Fruit fly (Drosophila melanogaster) whole organism, pupa: ENCODE results near the gene CG43445.

Experiments
- CG10348 ChIP-seq: fragments of 200-800 bp; sonication (Bioruptor generic); IDR thresholded peaks from 2 replicates; pipeline ENCODE4 v1.3.6; 2022; ENCODE audit warnings: missing biosample characterization, missing genetic modification characterization
- CG12605 ChIP-seq: fragments of 200-800 bp; sonication (Bioruptor generic); IDR thresholded peaks from 2 replicates; pipeline ENCODE4 v1.3.6; 2022; ENCODE audit warnings: missing biosample characterization, missing genetic modification characterization
- CG13204 ChIP-seq: fragments of 200-800 bp; sonication (Bioruptor generic); optimal IDR thresholded peaks from 2 replicates; lab custom pipeline; 2018; ENCODE audit warnings: missing biosample characterization, mild to moderate bottlenecking, missing genetic modification characterization, moderate library complexity
- CG14655 ChIP-seq: fragments of 200-800 bp; sonication (Bioruptor generic); optimal IDR thresholded peaks from 3 replicates; lab custom pipeline; 2017; ENCODE audit warnings: mild to moderate bottlenecking, missing biosample characterization, missing genetic modification reagents, missing genetic modification characterization
- CG15710 ChIP-seq: fragments of 200-800 bp; sonication (Bioruptor generic); optimal IDR thresholded peaks from 2 replicates; lab custom pipeline; 2018; ENCODE audit warnings: missing biosample characterization, mild to moderate bottlenecking, missing genetic modification characterization, moderate library complexity
- CG17806 ChIP-seq: fragments of 200-800 bp; sonication (Bioruptor generic); optimal IDR thresholded peaks from 2 replicates; lab custom pipeline; 2018; ENCODE audit warnings: missing biosample characterization, mild to moderate bottlenecking, missing genetic modification characterization, moderate library complexity
- CG32121 ChIP-seq: fragments of 200-800 bp; sonication (Bioruptor generic); IDR thresholded peaks from 2 replicates; pipeline ENCODE4 v1.3.6; 2022; ENCODE audit warnings: missing biosample characterization, missing genetic modification characterization
- CG34367 ChIP-seq: fragments of 200-800 bp; sonication (Bioruptor generic); optimal IDR thresholded peaks from 2 replicates; lab custom pipeline; 2018; ENCODE audit warnings: missing biosample characterization, mild to moderate bottlenecking, missing genetic modification characterization
- CG4496 ChIP-seq: fragments of 200-800 bp; sonication (Bioruptor generic); IDR thresholded peaks from 3 replicates; pipeline ENCODE4 v1.3.6; 2022; ENCODE audit warnings: missing biosample characterization, missing genetic modification characterization
- CG8159 ChIP-seq: fragments of 200-800 bp; sonication (Bioruptor generic); optimal IDR thresholded peaks from 3 replicates; lab custom pipeline; 2018; ENCODE audit warnings: missing biosample characterization, mild to moderate bottlenecking, missing genetic modification characterization, moderate library complexity
- CG8301 ChIP-seq: fragments of 200-800 bp; sonication (Bioruptor generic); optimal IDR thresholded peaks from 2 replicates; lab custom pipeline; 2018; ENCODE audit warnings: missing biosample characterization, mild to moderate bottlenecking, missing genetic modification characterization
- CG9948 ChIP-seq: fragments of 200-800 bp; sonication (Bioruptor generic); optimal IDR thresholded peaks from 2 replicates; lab custom pipeline; 2018; ENCODE audit warnings: missing biosample characterization, mild to moderate bottlenecking, missing genetic modification characterization, moderate library complexity
- D1 ChIP-seq: fragments of 200-800 bp; sonication (Bioruptor generic); optimal IDR thresholded peaks from 2 replicates; lab custom pipeline; 2018; ENCODE audit warnings: missing biosample characterization, mild to moderate bottlenecking, missing genetic modification characterization, moderate library complexity
- EcR ChIP-seq: fragments of 200-800 bp; sonication (Bioruptor generic); optimal IDR thresholded peaks from 3 replicates; lab custom pipeline; 2019; ENCODE audit warnings: missing biosample characterization, missing genetic modification characterization, mild to moderate bottlenecking, moderate library complexity, missing genetic modification reagents
- Ets98B ChIP-seq: fragments of 200-800 bp; sonication (Bioruptor generic); IDR thresholded peaks from 2 replicates; pipeline ENCODE4 v1.3.6; 2022; ENCODE audit warnings: missing biosample characterization, missing genetic modification characterization
- Pif1A ChIP-seq: fragments of 200-800 bp; sonication (Bioruptor generic); optimal IDR thresholded peaks from 3 replicates; lab custom pipeline; 2016; ENCODE audit warnings: missing biosample characterization, missing genetic modification characterization
- Pif1B ChIP-seq: fragments of 200-800 bp; sonication (Bioruptor generic); optimal IDR thresholded peaks from 3 replicates; lab custom pipeline; 2016; ENCODE audit warnings: missing biosample characterization, missing genetic modification characterization
- Snoo ChIP-seq: fragments of 200-800 bp; sonication (Bioruptor generic); optimal IDR thresholded peaks from 3 replicates; lab custom pipeline; 2017; ENCODE audit warnings: missing biosample characterization, mild to moderate bottlenecking, missing genetic modification characterization, inconsistent platforms
- fd96Ca ChIP-seq: fragments of 200-800 bp; sonication (Bioruptor generic); IDR thresholded peaks from 3 replicates; pipeline ENCODE4 v1.3.6; 2022; ENCODE audit warnings: missing biosample characterization, missing genetic modification characterization
- gl ChIP-seq: fragments of 200-800 bp; sonication (Bioruptor generic); optimal IDR thresholded peaks from 2 replicates; lab custom pipeline; 2018; ENCODE audit warnings: missing biosample characterization, mild to moderate bottlenecking, missing genetic modification characterization
- rn ChIP-seq: fragments of 200-800 bp; sonication (Bioruptor generic); IDR thresholded peaks from 2 replicates; pipeline ENCODE4 v1.3.6; 2022; ENCODE audit warnings: missing biosample characterization, missing genetic modification characterization

The CG43445 gene

dm6 chr3R:17902233-17902632 is 8.9 kb upstream of the CG43445 start:
- TF ChIP-seq EcR (no peak), CG32121 (no peak), Ets98B (GFP tag; lab: Robert Waterston, UW) (no peak), D1 (no peak), CG17806 (tag; lab: Kevin White, UChicago) (no peak), CG14655 (GFP tag; lab: Kevin White, UChicago) (no peak), CG8159 (tag; lab: Kevin White, UChicago) (no peak), CG15710 (tag; lab: Kevin White, UChicago) (no peak), rn (GFP tag; lab: Robert Waterston, UW) (no peak), CG8301 (no peak), CG34367 (no peak), Pif1B (no peak), CG13204 (GFP tag; lab: Kevin White, UChicago) (no peak), CG10348 (GFP tag; lab: Robert Waterston, UW) (no peak), fd96Ca (no peak), CG12605 (GFP tag; lab: Robert Waterston, UW) (no peak), CG4496 (GFP tag; lab: Robert Waterston, UW) (no peak), Snoo (tag; lab: Kevin White, UChicago) (no peak)

- no peak for TF ChIP-seq CG10348 (GFP tag; lab: Robert Waterston, UW)
- TF ChIP-seq Pif1B = no peak
- TF ChIP-seq Snoo (tag; lab: Kevin White, UChicago) = no peak
- TF ChIP-seq CG13204 (GFP tag; lab: Kevin White, UChicago) = no peak
- TF ChIP-seq Ets98B (GFP tag; lab: Robert Waterston, UW) = no peak
- TF ChIP-seq CG8301 = no peak
- TF ChIP-seq D1 = no peak
- TF ChIP-seq, all 21 proteins: peak for 0
Measured at dm6 chr3R:17905148-17905547, 6.0 kb upstream of the CG43445 start.

- no peak for TF ChIP-seq Ets98B (GFP tag; lab: Robert Waterston, UW)
Measured at dm6 chr3R:17906145-17906544, 5.0 kb upstream of the CG43445 start, which contains the start of gene CG12347. Gene CG12347, plus strand, starts transcription at chr3R:17906445.

- TF ChIP-seq Snoo (tag; lab: Kevin White, UChicago) = no peak
- TF ChIP-seq CG17806 (tag; lab: Kevin White, UChicago) = no peak
- no peak for TF ChIP-seq Pif1A (GFP tag; lab: Kevin White, UChicago)
- TF ChIP-seq CG10348 (GFP tag; lab: Robert Waterston, UW) = no peak
- TF ChIP-seq EcR = no peak
- no peak for TF ChIP-seq D1
- no peak for TF ChIP-seq CG8159 (tag; lab: Kevin White, UChicago)
- TF ChIP-seq CG32121 = no peak
- TF ChIP-seq CG14655 (GFP tag; lab: Kevin White, UChicago) = no peak
- no peak for TF ChIP-seq rn (GFP tag; lab: Robert Waterston, UW)
- TF ChIP-seq, all 21 proteins: peak for 0
Measured at dm6 chr3R:17916478-17916877, 5.3 kb downstream of the CG43445 start, which contains the start of gene Rim. Gene Rim, minus strand, starts transcription at chr3R:17916578.

- TF ChIP-seq CG13204 (GFP tag; lab: Kevin White, UChicago) (no peak), D1 (no peak), CG34367 (no peak), EcR (no peak), CG10348 (GFP tag; lab: Robert Waterston, UW) (no peak), fd96Ca (no peak), CG4496 (GFP tag; lab: Robert Waterston, UW) (no peak), CG9948 (tag; lab: Kevin White, UChicago) (no peak), CG17806 (tag; lab: Kevin White, UChicago) (no peak), CG14655 (GFP tag; lab: Kevin White, UChicago) (no peak)
Measured at dm6 chr3R:17917871-17918499, 6.8 kb downstream of the CG43445 start.

dm6 chr3R:17919108-17919882 is 8.1 kb downstream of the CG43445 start, which contains the start of gene cpo:
Gene cpo, plus strand, starts transcription at chr3R:17919832.
- TF ChIP-seq CG9948 (tag; lab: Kevin White, UChicago) = no peak
- no peak for TF ChIP-seq rn (GFP tag; lab: Robert Waterston, UW)
- peak; percentile 54 for TF ChIP-seq CG14655 (GFP tag; lab: Kevin White, UChicago)
- peak; percentile 12 for TF ChIP-seq CG13204 (GFP tag; lab: Kevin White, UChicago)
- peak; percentile 93 for TF ChIP-seq CG4496 (GFP tag; lab: Robert Waterston, UW)
- peak; percentile 24 for TF ChIP-seq gl (tag; lab: Kevin White, UChicago)
- peak; percentile 13 for TF ChIP-seq CG8301
- TF ChIP-seq CG32121 = peak; percentile 70
- TF ChIP-seq Ets98B (GFP tag; lab: Robert Waterston, UW) = peak; percentile 44; the same call in 1 of the 2 replicates
- peak; percentile 47; the same call in 1 of the 2 replicates for TF ChIP-seq CG12605 (GFP tag; lab: Robert Waterston, UW)
- TF ChIP-seq CG10348 (GFP tag; lab: Robert Waterston, UW) = no peak
- 0 out of 3 replicates have a peak, but pooled peaks have one; percentile 28 for TF ChIP-seq fd96Ca
- TF ChIP-seq CG8159 (tag; lab: Kevin White, UChicago) = peak; percentile 26
- TF ChIP-seq Snoo (tag; lab: Kevin White, UChicago) = peak; percentile 47
- no peak for TF ChIP-seq CG17806 (tag; lab: Kevin White, UChicago)
- peak; percentile 38 for TF ChIP-seq CG15710 (tag; lab: Kevin White, UChicago)
- TF ChIP-seq CG34367 = peak; percentile 72
- peak; percentile 45 for TF ChIP-seq Pif1A (GFP tag; lab: Kevin White, UChicago)
- peak; percentile 40 for TF ChIP-seq D1
- TF ChIP-seq EcR = no peak
- TF ChIP-seq Pif1B = no peak
- TF ChIP-seq, all 21 proteins: peak for 15
